Worm (Caenorhabditis elegans) whole organism, L1 larva: ENCODE results near the gene F58A4.1.
A peak's percentile ranks its signal among the peaks of the same experiment; 100 is the strongest.

ENCODE experiments used
- alr-1 ChIP-seq: fragments of 200-800 bp; sonication (Bioruptor generic); optimal IDR thresholded peaks from 2 replicates; lab custom pipeline; 2018; ENCODE audit warnings: borderline replicate concordance, mild to moderate bottlenecking, missing genetic modification characterization, missing compliant biosample characterization
- blmp-1 ChIP-seq: fragments of 150-350 bp; optimal IDR thresholded peaks from 2 replicates; lab custom pipeline; 2014; ENCODE audit warnings: missing biosample characterization, missing genetic modification characterization
- ceh-63 ChIP-seq: fragments of 200-800 bp; sonication (Bioruptor generic); optimal IDR thresholded peaks from 2 replicates; lab custom pipeline; 2018; ENCODE audit warnings: mild to moderate bottlenecking, missing genetic modification characterization, missing compliant biosample characterization
- ceh-82 ChIP-seq, 3 experiments: fragments of 150-350 bp in 1 of 3; sonication (generic microtip) in 2 of 3; optimal IDR thresholded peaks; 2 replicates each; lab custom pipeline; 2014 to 2017; ENCODE audit warnings: missing biosample characterization in 3 of 3, missing genetic modification characterization in 3 of 3
- fkh-4 ChIP-seq: sonication (generic microtip); optimal IDR thresholded peaks from 2 replicates; lab custom pipeline; 2016; ENCODE audit warnings: missing compliant biosample characterization, missing genetic modification characterization, borderline replicate concordance
- mdl-1 ChIP-seq, 2 experiments: fragments of 150-350 bp; optimal IDR thresholded peaks; 2 replicates each; lab custom pipeline; 2014 to 2017; ENCODE audit warnings: missing biosample characterization in 2 of 2, missing genetic modification characterization in 2 of 2, inconsistent platforms in 1 of 2
- nhr-12 ChIP-seq: sonication (generic microtip); optimal IDR thresholded peaks from 2 replicates; lab custom pipeline; 2017; ENCODE audit warnings: missing biosample characterization, missing genetic modification characterization
- nhr-19 ChIP-seq: fragments of 200-800 bp; sonication (Bioruptor generic); conservative IDR thresholded peaks from 2 replicates; pipeline ENCODE4 v1.3.6; 2022; ENCODE audit warnings: missing genetic modification characterization, missing compliant biosample characterization
- nhr-237 ChIP-seq: fragments of 150-350 bp; optimal IDR thresholded peaks from 2 replicates; lab custom pipeline; 2014; ENCODE audit warnings: missing biosample characterization, missing genetic modification characterization
- xbp-1 ChIP-seq: sonication (generic microtip); optimal IDR thresholded peaks from 2 replicates; lab custom pipeline; 2016; ENCODE audit warnings: missing genetic modification characterization, missing compliant biosample characterization

DNA sequence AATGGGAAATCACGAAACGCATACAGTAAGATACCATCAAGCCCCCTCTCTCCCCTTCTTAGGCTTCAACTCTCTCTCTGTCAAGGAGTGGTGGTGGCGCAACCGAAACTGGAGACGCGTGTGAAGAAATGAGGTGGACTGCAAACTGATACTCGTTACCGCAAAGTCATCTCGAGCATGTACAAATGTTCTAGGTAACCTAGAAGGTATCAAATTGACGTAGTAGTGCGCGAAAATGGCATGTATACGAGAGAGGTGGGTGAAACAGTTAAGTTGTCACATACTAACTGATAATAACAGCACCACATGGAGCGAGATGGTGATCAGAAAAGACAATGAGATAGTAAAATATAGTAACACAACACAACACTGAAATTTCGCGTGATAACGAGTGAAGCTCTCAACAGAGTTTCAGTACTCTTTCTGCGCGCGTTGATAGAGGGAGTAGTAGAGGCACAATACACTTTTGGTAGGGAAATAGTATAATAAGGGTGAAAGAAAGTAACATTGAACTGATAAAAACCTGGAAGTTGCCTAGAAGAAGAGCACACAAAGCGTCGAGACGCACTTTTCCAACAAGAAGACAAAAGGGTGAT, 40.0 kb downstream of the F58A4.1 start:
- TF ChIP-seq nhr-19 (GFP tag; lab: Robert Waterston, UW) (no peak), ceh-63 (GFP tag; lab: Kevin White, UChicago) (no peak), xbp-1 (tag; lab: Kevin White, UChicago) (no peak), alr-1 (tag; lab: Kevin White, UChicago) (no peak), mdl-1 (tag; optimal IDR thresholded peaks at IDR 0.05; lab: Kevin White, UChicago) (no peak), nhr-12 (tag; lab: Kevin White, UChicago) (no peak), fkh-4 (no peak), blmp-1 (tag; lab: Kevin White, UChicago) (peak; percentile 2), nhr-237 (no peak), ceh-82 (tag; optimal IDR thresholded peaks at IDR 0.05; lab: Kevin White, UChicago) (no peak)
